Worm (Caenorhabditis elegans) whole organism, L4/young adult: Measurements from ENCODE around the gene dyrb-1.

Experiments
- dao-5 ChIP-seq: sonication (generic microtip); optimal IDR thresholded peaks from 2 replicates; lab custom pipeline; 2016; ENCODE audit warnings: missing genotype, missing genetic modification characterization, moderate library complexity, missing compliant biosample characterization
- him-1 ChIP-seq: sonication (generic microtip); optimal IDR thresholded peaks from 2 replicates; lab custom pipeline; 2016; ENCODE audit warnings: missing genotype, missing genetic modification reagents, missing genetic modification characterization, missing compliant biosample characterization

DNA sequence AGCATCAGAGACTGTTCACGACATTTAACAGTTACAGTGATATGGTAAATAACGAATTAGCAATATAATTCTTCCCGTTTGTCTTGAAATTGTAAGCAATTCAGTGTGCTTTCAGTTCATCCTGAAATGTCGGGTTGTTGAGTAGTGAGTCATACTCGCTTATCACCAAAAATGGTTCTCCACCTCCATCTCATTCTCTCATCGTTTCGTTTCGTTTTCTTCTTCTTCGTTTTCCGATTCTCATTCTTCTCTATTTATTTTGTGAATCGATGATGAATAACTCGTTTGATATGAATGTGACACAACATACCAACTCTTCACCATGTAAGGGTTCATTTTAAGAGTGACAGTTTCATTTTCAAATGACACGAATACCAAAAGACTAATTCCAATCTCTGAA is 9.5 kb upstream of the dyrb-1 start:
- TF ChIP-seq dao-5 = no peak
- TF ChIP-seq him-1 (tag; lab: Kevin White, UChicago) = no peak
